Worm (Caenorhabditis elegans) whole organism, L4 larva: ENCODE measurements around the gene B0513.4.

Source experiments
- D1046.2 ChIP-seq: fragments of 200-800 bp; sonication (Bioruptor generic); IDR thresholded peaks from 2 replicates; pipeline ENCODE4 v1.3.6; 2022; ENCODE audit warnings: missing genetic modification characterization, missing compliant biosample characterization
- F26F4.8 ChIP-seq: fragments of 200-800 bp; sonication (Bioruptor generic); conservative IDR thresholded peaks from 2 replicates; pipeline ENCODE4 v1.3.6; 2022; ENCODE audit warnings: missing genetic modification characterization, missing compliant biosample characterization
- R02D3.7 ChIP-seq: fragments of 150-350 bp; sonication (generic microtip); optimal IDR thresholded peaks from 3 replicates; lab custom pipeline; 2014; ENCODE audit warnings: missing biosample characterization, missing genetic modification characterization
- Y105C5A.15 ChIP-seq: fragments of 200-800 bp; sonication (Bioruptor generic); IDR thresholded peaks from 2 replicates; pipeline ENCODE4 v1.3.6; 2022; ENCODE audit warnings: missing genetic modification characterization, missing compliant biosample characterization
- Y5F2A.4 ChIP-seq: fragments of 200-800 bp; sonication (Bioruptor generic); optimal IDR thresholded peaks from 2 replicates; lab custom pipeline; 2018; ENCODE audit warnings: mild to moderate bottlenecking, missing genetic modification characterization, missing compliant biosample characterization
- ZK546.5 ChIP-seq, 2 experiments: sonication (generic microtip); optimal IDR thresholded peaks; 2 replicates each; lab custom pipeline; 2017; ENCODE audit warnings: missing biosample characterization in 2 of 2, missing genetic modification characterization in 2 of 2
- aha-1 ChIP-seq: fragments of 150-350 bp; peaks from one replicate; lab custom pipeline; 2014; ENCODE audit warnings: missing biosample characterization, missing genetic modification characterization
- ama-1 ChIP-seq: fragments of 150-350 bp; optimal IDR thresholded peaks from 2 replicates; lab custom pipeline; 2014; ENCODE audit warnings: inconsistent platforms, mixed read lengths
- arid-1 ChIP-seq: fragments of 200-800 bp; sonication (Bioruptor generic); conservative IDR thresholded peaks from 2 replicates; pipeline ENCODE4 v1.3.6; 2022; ENCODE audit warnings: missing genetic modification reagents, missing genetic modification characterization, missing compliant biosample characterization
- ceh-20 ChIP-seq: fragments of 200-800 bp; sonication (Bioruptor generic); IDR thresholded peaks from 2 replicates; pipeline ENCODE4 v1.3.6; 2022; ENCODE audit warnings: missing genetic modification reagents, missing genetic modification characterization, missing compliant biosample characterization
- ces-1 ChIP-seq: fragments of 150-350 bp; sonication (generic microtip); optimal IDR thresholded peaks from 4 replicates; lab custom pipeline; 2014; ENCODE audit warnings: missing biosample characterization, missing genetic modification reagents, missing genetic modification characterization
- ctbp-1 ChIP-seq: fragments of 200-800 bp; sonication (Bioruptor generic); IDR thresholded peaks from 2 replicates; pipeline ENCODE4 v1.3.6; 2022; ENCODE audit warnings: missing genetic modification reagents, missing genetic modification characterization, missing compliant biosample characterization
- daf-19 ChIP-seq: fragments of 200-800 bp; sonication (Bioruptor generic); conservative IDR thresholded peaks from 2 replicates; pipeline ENCODE4 v1.3.6; 2022; ENCODE audit warnings: missing genetic modification characterization, missing compliant biosample characterization
- fkh-10 ChIP-seq: fragments of 150-350 bp; optimal IDR thresholded peaks from 2 replicates; lab custom pipeline; 2014; ENCODE audit warnings: missing biosample characterization, missing genetic modification reagents, missing genetic modification characterization
- hlh-30 ChIP-seq: sonication (generic microtip); optimal IDR thresholded peaks from 2 replicates; lab custom pipeline; 2017; ENCODE audit warnings: antibody characterized with exemption, mild to moderate bottlenecking, missing genetic modification characterization, missing compliant biosample characterization; ENCODE audit not compliant: insufficient read depth
- hmg-1.1 ChIP-seq: fragments of 200-800 bp; sonication (Bioruptor generic); IDR thresholded peaks from 2 replicates; pipeline ENCODE4 v1.3.6; 2022; ENCODE audit warnings: missing genetic modification reagents, missing genetic modification characterization, missing compliant biosample characterization
- jun-1 ChIP-seq: fragments of 150-350 bp; optimal IDR thresholded peaks from 2 replicates; lab custom pipeline; 2014; ENCODE audit warnings: missing biosample characterization, missing genetic modification reagents, missing genetic modification characterization
- lim-7 ChIP-seq: fragments of 200-800 bp; sonication (Bioruptor generic); IDR thresholded peaks from 2 replicates; pipeline ENCODE4 v1.3.6; 2022; ENCODE audit warnings: missing genetic modification characterization, missing compliant biosample characterization
- lin-13 ChIP-seq: fragments of 150-350 bp; optimal IDR thresholded peaks from 2 replicates; lab custom pipeline; 2014; ENCODE audit warnings: missing biosample characterization, missing genetic modification reagents, missing genetic modification characterization
- lin-15B ChIP-seq: fragments of 150-350 bp; sonication (generic microtip); optimal IDR thresholded peaks from 3 replicates; lab custom pipeline; 2014; ENCODE audit warnings: missing biosample characterization, missing genetic modification characterization
- lsy-2 ChIP-seq, 2 experiments: fragments of 150-350 bp in 1 of 2; sonication (generic microtip) in 1 of 2; optimal IDR thresholded peaks; 2 replicates each; lab custom pipeline; 2014 to 2017; ENCODE audit warnings: missing biosample characterization in 2 of 2, missing genetic modification characterization in 2 of 2
- madf-5 ChIP-seq, 2 experiments: fragments of 200-800 bp; sonication (Bioruptor generic); IDR thresholded peaks; 2 replicates each; pipeline ENCODE4 v1.3.6; 2022; ENCODE audit warnings: missing compliant biosample characterization in 2 of 2, missing genetic modification characterization in 2 of 2
- madf-9 ChIP-seq: fragments of 200-800 bp; sonication (Bioruptor generic); conservative IDR thresholded peaks from 2 replicates; pipeline ENCODE4 v1.3.6; 2022; ENCODE audit warnings: missing genetic modification reagents, missing genetic modification characterization, missing compliant biosample characterization
- mdl-1 ChIP-seq, 2 experiments: fragments of 150-350 bp in 1 of 2; sonication (generic microtip) in 1 of 2; optimal IDR thresholded peaks; 2 replicates each; lab custom pipeline; 2014 to 2017; ENCODE audit warnings: missing biosample characterization in 2 of 2, missing genetic modification characterization in 2 of 2
- mep-1 ChIP-seq: fragments of 150-350 bp; sonication (generic microtip); optimal IDR thresholded peaks from 3 replicates; lab custom pipeline; 2014; ENCODE audit warnings: missing biosample characterization, missing genetic modification characterization
- mes-2 ChIP-seq: sonication (generic microtip); optimal IDR thresholded peaks from 2 replicates; lab custom pipeline; 2016; ENCODE audit warnings: missing genotype, mild to moderate bottlenecking, missing genetic modification characterization, missing compliant biosample characterization; ENCODE audit not compliant: poor library complexity, severe bottlenecking
- mxl-2 ChIP-seq: fragments of 200-800 bp; sonication (Bioruptor generic); conservative IDR thresholded peaks from 2 replicates; pipeline ENCODE4 v1.3.6; 2022; ENCODE audit warnings: missing genetic modification reagents, missing genetic modification characterization, missing compliant biosample characterization
- mxl-3 ChIP-seq: fragments of 200-800 bp; sonication (Bioruptor generic); optimal IDR thresholded peaks from 2 replicates; lab custom pipeline; 2018; ENCODE audit warnings: mild to moderate bottlenecking, missing genetic modification characterization, missing compliant biosample characterization
- nhr-102 ChIP-seq: sonication (generic microtip); optimal IDR thresholded peaks from 2 replicates; lab custom pipeline; 2016; ENCODE audit warnings: mild to moderate bottlenecking, missing genetic modification characterization, moderate library complexity, missing compliant biosample characterization
- nhr-11 ChIP-seq: fragments of 150-350 bp; optimal IDR thresholded peaks from 2 replicates; lab custom pipeline; 2014; ENCODE audit warnings: missing biosample characterization, missing genetic modification characterization
- nhr-111 ChIP-seq: fragments of 200-800 bp; sonication (Bioruptor generic); optimal IDR thresholded peaks from 2 replicates; lab custom pipeline; 2018; ENCODE audit warnings: mild to moderate bottlenecking, missing genetic modification characterization, missing compliant biosample characterization
- nhr-237 ChIP-seq: sonication (generic microtip); optimal IDR thresholded peaks from 2 replicates; lab custom pipeline; 2017; ENCODE audit warnings: missing biosample characterization, missing genetic modification characterization
- nhr-25 ChIP-seq: sonication (generic microtip); optimal IDR thresholded peaks from 2 replicates; lab custom pipeline; 2017; ENCODE audit warnings: missing genetic modification characterization, mild to moderate bottlenecking, missing compliant biosample characterization, antibody characterized with exemption, moderate library complexity, borderline replicate concordance; ENCODE audit not compliant: insufficient read depth
- nhr-28 ChIP-seq: fragments of 150-350 bp; optimal IDR thresholded peaks from 2 replicates; lab custom pipeline; 2014; ENCODE audit warnings: missing biosample characterization, missing genetic modification characterization
- nhr-42 ChIP-seq: fragments of 200-800 bp; sonication (Bioruptor generic); IDR thresholded peaks from 2 replicates; pipeline ENCODE4 v1.3.6; 2022; ENCODE audit warnings: missing genetic modification characterization, missing compliant biosample characterization
- php-3 ChIP-seq: fragments of 200-800 bp; sonication (Bioruptor generic); IDR thresholded peaks from 2 replicates; pipeline ENCODE4 v1.3.6; 2022; ENCODE audit warnings: missing genetic modification reagents, missing genetic modification characterization, missing compliant biosample characterization
- rbr-2 ChIP-seq: sonication (generic microtip); optimal IDR thresholded peaks from 2 replicates; lab custom pipeline; 2016; ENCODE audit warnings: missing genotype, missing genetic modification characterization, missing compliant biosample characterization
- saeg-2 ChIP-seq: fragments of 200-800 bp; sonication (Bioruptor generic); IDR thresholded peaks from 2 replicates; pipeline ENCODE4 v1.3.6; 2022; ENCODE audit warnings: missing genetic modification reagents, missing genetic modification characterization, missing compliant biosample characterization
- sdz-12 ChIP-seq: fragments of 200-800 bp; sonication (Bioruptor generic); optimal IDR thresholded peaks from 2 replicates; lab custom pipeline; 2018; ENCODE audit warnings: mild to moderate bottlenecking, missing genetic modification characterization, missing compliant biosample characterization
- snpc-4 ChIP-seq: fragments of 150-350 bp; optimal IDR thresholded peaks from 2 replicates; lab custom pipeline; 2014; ENCODE audit warnings: missing biosample characterization, missing genetic modification characterization
- spr-1 ChIP-seq: sonication (generic microtip); optimal IDR thresholded peaks from 2 replicates; lab custom pipeline; 2016; ENCODE audit warnings: mild to moderate bottlenecking, missing genetic modification characterization, missing compliant biosample characterization
- spr-3 ChIP-seq: fragments of 200-800 bp; sonication (Bioruptor generic); optimal IDR thresholded peaks from 2 replicates; lab custom pipeline; 2018; ENCODE audit warnings: mild to moderate bottlenecking, missing genetic modification characterization, missing compliant biosample characterization
- unc-62 ChIP-seq, 3 experiments: fragments of 150-350 bp in 1 of 3; sonication (generic microtip); optimal IDR thresholded peaks in 2 of 3; peaks in 1 of 3; 1 replicate in 1 of 3; 2 replicates in 2 of 3; lab custom pipeline; 2014 to 2017; ENCODE audit warnings: missing biosample characterization in 3 of 3, missing genetic modification characterization in 3 of 3, missing genetic modification reagents in 3 of 3, missing genotype in 1 of 3
- zag-1 ChIP-seq: fragments of 150-350 bp; optimal IDR thresholded peaks from 2 replicates; lab custom pipeline; 2014; ENCODE audit warnings: missing biosample characterization, missing genetic modification characterization

Gene B0513.4

DNA sequence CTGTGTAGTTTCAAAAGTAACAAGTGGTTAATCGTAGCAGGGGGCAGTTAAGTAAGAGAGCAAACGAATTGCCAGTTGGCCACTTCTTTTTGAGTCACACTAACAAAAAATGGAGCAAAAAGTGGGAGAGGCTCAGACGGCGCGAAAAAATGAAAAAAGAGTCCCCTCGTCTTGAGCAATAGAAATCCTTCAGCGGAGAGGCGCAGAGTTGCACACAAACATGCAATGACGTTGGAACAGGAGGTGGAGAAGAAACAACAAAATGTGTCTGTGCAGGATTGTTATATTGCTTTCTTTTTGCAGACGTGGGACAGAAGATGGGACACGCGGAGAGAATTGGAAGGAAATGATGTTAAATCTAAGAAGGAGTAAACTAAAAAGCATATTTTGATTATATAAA lies 2.2 kb upstream of the B0513.4 start:
- no peak for TF ChIP-seq ces-1 (GFP tag; lab: Kevin White, UChicago)
- no peak for TF ChIP-seq ZK546.5 (tag; optimal IDR thresholded peaks at IDR 0.05; lab: Kevin White, UChicago)
- peak; percentile 50 for TF ChIP-seq nhr-11
- no peak for TF ChIP-seq php-3 (GFP tag; lab: Robert Waterston, UW)
- TF ChIP-seq ctbp-1 (GFP tag; lab: Robert Waterston, UW) = 0 out of 2 replicates have a peak, but pooled peaks have one; percentile 20
- TF ChIP-seq snpc-4 (tag; lab: Kevin White, UChicago) = no peak
- 0 out of 2 replicates have a peak, but pooled peaks have one; percentile 4 for TF ChIP-seq D1046.2 (GFP tag; lab: Robert Waterston, UW)
- no peak for TF ChIP-seq saeg-2 (GFP tag; lab: Robert Waterston, UW)
- TF ChIP-seq zag-1 (tag; lab: Kevin White, UChicago) = no peak
- no peak for TF ChIP-seq nhr-111
- no peak for TF ChIP-seq mxl-2 (GFP tag; lab: Robert Waterston, UW)
- peak; percentile 8 for TF ChIP-seq fkh-10
- peak; percentile 1 for TF ChIP-seq lin-13 (GFP tag; lab: Kevin White, UChicago)
- peak in 1 of 2 experiments; percentile 72 for TF ChIP-seq mdl-1 (tag; optimal IDR thresholded peaks at IDR 0.05; lab: Kevin White, UChicago)
- peak; percentile 66 for TF ChIP-seq mep-1 (tag; lab: Kevin White, UChicago)
- peak; percentile 44 for TF ChIP-seq hlh-30 (tag; lab: Kevin White, UChicago)
- no peak for TF ChIP-seq nhr-25
- TF ChIP-seq unc-62 (GFP tag; optimal IDR thresholded peaks at IDR 0.05 in 1 of 2; lab: Kevin White, UChicago) = no peak
- no peak for TF ChIP-seq unc-62 (tag; optimal IDR thresholded peaks at IDR 0.05; lab: Kevin White, UChicago)
- TF ChIP-seq aha-1 (tag; lab: Kevin White, UChicago) = peak; percentile 96
- TF ChIP-seq ceh-20 (GFP tag; lab: Robert Waterston, UW) = no peak
- TF ChIP-seq lsy-2 (tag; optimal IDR thresholded peaks at IDR 0.05; lab: Kevin White, UChicago) = peak in 1 of 2 experiments; percentile 61
- TF ChIP-seq hmg-1.1 (GFP tag; lab: Robert Waterston, UW) = peak; percentile 63; the same call in 1 of the 2 replicates
- peak; percentile 29 for TF ChIP-seq rbr-2 (tag; lab: Kevin White, UChicago)
- TF ChIP-seq mxl-3 (GFP tag; lab: Kevin White, UChicago) = peak; percentile 3
- no peak for TF ChIP-seq lim-7 (GFP tag; lab: Robert Waterston, UW)

DNA sequence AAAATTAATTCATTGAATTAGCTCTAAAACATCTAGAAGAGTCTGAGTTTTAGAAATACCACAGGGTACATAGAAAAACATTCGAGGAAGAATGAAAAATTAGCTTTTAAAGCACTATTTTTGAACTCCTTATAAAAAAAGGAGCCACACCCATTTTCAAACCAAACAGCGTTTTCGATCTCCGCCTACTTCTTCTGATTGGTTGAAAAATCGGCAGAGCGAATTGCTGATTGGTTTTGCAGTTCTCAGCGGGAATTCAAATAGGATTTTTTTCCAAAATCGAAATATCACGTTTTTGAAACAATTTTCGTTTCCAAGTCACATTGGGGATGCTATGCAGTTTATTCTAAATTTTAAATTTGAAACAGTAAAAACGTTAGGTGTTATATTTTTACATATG lies 1.8 kb upstream of the B0513.4 start:
- TF ChIP-seq nhr-237 (tag; lab: Kevin White, UChicago) (no peak), mdl-1 (tag; optimal IDR thresholded peaks at IDR 0.05; lab: Kevin White, UChicago) (no peak), ctbp-1 (GFP tag; lab: Robert Waterston, UW) (no peak), madf-5 (GFP tag; IDR thresholded peaks at IDR 0.05; lab: Robert Waterston, UW) (no peak), arid-1 (GFP tag; lab: Robert Waterston, UW) (no peak), jun-1 (tag; lab: Kevin White, UChicago) (no peak), nhr-25 (no peak), spr-3 (no peak)

- TF ChIP-seq lin-15B (tag; lab: Kevin White, UChicago) (no peak), mep-1 (tag; lab: Kevin White, UChicago) (no peak), aha-1 (tag; lab: Kevin White, UChicago) (no peak), ces-1 (GFP tag; lab: Kevin White, UChicago) (no peak), madf-9 (GFP tag; lab: Robert Waterston, UW) (no peak), ceh-20 (GFP tag; lab: Robert Waterston, UW) (no peak)
These were observed 1.2 kb upstream of the B0513.4 start for ce11 chrIV:13878738-13879137.

DNA sequence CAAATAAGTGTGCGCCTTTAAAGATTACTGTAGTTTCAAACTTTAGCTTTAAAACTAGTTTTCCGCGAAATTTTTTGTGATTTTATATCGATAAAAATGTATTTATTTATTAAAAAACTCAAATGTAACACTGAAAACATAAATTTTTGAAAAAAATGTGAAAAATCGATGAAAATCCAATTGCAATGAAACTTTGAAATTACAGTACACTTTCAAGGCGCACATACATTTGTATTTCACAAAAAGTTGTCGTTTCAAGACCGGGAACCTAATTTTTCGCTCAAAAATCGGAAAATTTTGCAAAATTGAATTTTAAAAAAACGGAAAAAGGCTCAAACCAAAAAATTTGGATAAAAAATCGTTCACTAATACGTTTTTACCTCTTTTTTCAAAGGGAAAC lies 419 bp downstream of the B0513.4 start:
- no peak for TF ChIP-seq spr-1 (tag; lab: Kevin White, UChicago)
- TF ChIP-seq mes-2 = no peak
- TF ChIP-seq R02D3.7 (tag; lab: Kevin White, UChicago) = no peak
- no peak for TF ChIP-seq mxl-3 (GFP tag; lab: Kevin White, UChicago)
- TF ChIP-seq sdz-12 (GFP tag; lab: Kevin White, UChicago) = no peak
- no peak for TF ChIP-seq F26F4.8 (GFP tag; lab: Robert Waterston, UW)
- no peak for TF ChIP-seq lin-15B (tag; lab: Kevin White, UChicago)
- no peak for TF ChIP-seq Y5F2A.4 (GFP tag; lab: Kevin White, UChicago)
- no peak for TF ChIP-seq Y105C5A.15 (GFP tag; lab: Robert Waterston, UW)
- TF ChIP-seq ama-1 = no peak
- TF ChIP-seq daf-19 (GFP tag; lab: Robert Waterston, UW) = no peak
- TF ChIP-seq mdl-1 (tag; optimal IDR thresholded peaks at IDR 0.05; lab: Kevin White, UChicago) = no peak
- TF ChIP-seq hlh-30 (tag; lab: Kevin White, UChicago) = no peak
- no peak for TF ChIP-seq nhr-28
- no peak for TF ChIP-seq nhr-102 (tag; lab: Kevin White, UChicago)
- no peak for TF ChIP-seq nhr-42 (GFP tag; lab: Robert Waterston, UW)
